Fruit fly (Drosophila melanogaster) whole organism, prepupa: ENCODE results near the gene CG13071.

Experiments
- Blimp-1 ChIP-seq: fragments of 200-800 bp; sonication (Bioruptor generic); optimal IDR thresholded peaks from 3 replicates; lab custom pipeline; 2017; ENCODE audit warnings: missing biosample characterization, missing genetic modification characterization, mild to moderate bottlenecking, moderate library complexity, missing genetic modification reagents
- CG10631 ChIP-seq: fragments of 200-800 bp; sonication (Bioruptor generic); optimal IDR thresholded peaks from 2 replicates; lab custom pipeline; 2016; ENCODE audit warnings: missing biosample characterization, missing genetic modification characterization
- CG10669 ChIP-seq: fragments of 200-800 bp; sonication (Bioruptor generic); optimal IDR thresholded peaks from 3 replicates; lab custom pipeline; 2018; ENCODE audit warnings: missing biosample characterization, mild to moderate bottlenecking, missing genetic modification characterization, moderate library complexity
- CG11294 ChIP-seq: fragments of 200-800 bp; sonication (Bioruptor generic); IDR thresholded peaks from 2 replicates; pipeline ENCODE4 v1.3.6; 2022; ENCODE audit warnings: missing biosample characterization, missing genetic modification characterization
- CG11762 ChIP-seq: fragments of 200-800 bp; sonication (Bioruptor generic); optimal IDR thresholded peaks from 3 replicates; lab custom pipeline; 2016; ENCODE audit warnings: missing biosample characterization, missing genetic modification characterization; ENCODE audit not compliant: insufficient read depth
- CG11902 ChIP-seq: fragments of 200-800 bp; sonication (Bioruptor generic); optimal IDR thresholded peaks from 3 replicates; lab custom pipeline; 2016; ENCODE audit warnings: missing biosample characterization, missing genetic modification characterization
- CG15336 ChIP-seq: fragments of 200-800 bp; sonication (Bioruptor generic); IDR thresholded peaks from 2 replicates; pipeline ENCODE4 v1.3.6; 2022; ENCODE audit warnings: missing biosample characterization, missing genetic modification characterization
- CG1621 ChIP-seq: fragments of 200-800 bp; sonication (Bioruptor generic); optimal IDR thresholded peaks from 3 replicates; lab custom pipeline; 2018; ENCODE audit warnings: missing biosample characterization, mild to moderate bottlenecking, missing genetic modification characterization
- CG16779 ChIP-seq: fragments of 200-800 bp; sonication (Bioruptor generic); optimal IDR thresholded peaks from 3 replicates; lab custom pipeline; 2017; ENCODE audit warnings: missing biosample characterization, mild to moderate bottlenecking, missing genetic modification characterization
- CG31627 ChIP-seq: fragments of 200-800 bp; sonication (Bioruptor generic); optimal IDR thresholded peaks from 3 replicates; lab custom pipeline; 2016; ENCODE audit warnings: missing biosample characterization, missing genetic modification characterization
- CG32006 ChIP-seq: fragments of 200-800 bp; sonication (Bioruptor generic); optimal IDR thresholded peaks from 3 replicates; lab custom pipeline; 2017; ENCODE audit warnings: missing biosample characterization, mild to moderate bottlenecking, missing genetic modification characterization
- CG34406 ChIP-seq: fragments of 200-800 bp; sonication (Bioruptor generic); optimal IDR thresholded peaks from 3 replicates; lab custom pipeline; 2016; ENCODE audit warnings: missing biosample characterization, missing genetic modification characterization
- CG4318 ChIP-seq: fragments of 200-800 bp; sonication (Bioruptor generic); optimal IDR thresholded peaks from 3 replicates; lab custom pipeline; 2017; ENCODE audit warnings: missing biosample characterization, mild to moderate bottlenecking, missing genetic modification characterization
- CG6163 ChIP-seq: fragments of 200-800 bp; sonication (Bioruptor generic); IDR thresholded peaks from 3 replicates; pipeline ENCODE4 v1.3.6; 2022; ENCODE audit warnings: missing biosample characterization, missing genetic modification characterization
- CG6276 ChIP-seq: fragments of 200-800 bp; sonication (Bioruptor generic); optimal IDR thresholded peaks from 2 replicates; lab custom pipeline; 2017; ENCODE audit warnings: missing biosample characterization, mild to moderate bottlenecking, missing genetic modification characterization
- CG6808 ChIP-seq: fragments of 200-800 bp; sonication (Bioruptor generic); optimal IDR thresholded peaks from 3 replicates; lab custom pipeline; 2017; ENCODE audit warnings: missing biosample characterization, missing genetic modification characterization, mild to moderate bottlenecking, moderate library complexity, missing genetic modification reagents
- CG7368 ChIP-seq: fragments of 200-800 bp; sonication (Bioruptor generic); optimal IDR thresholded peaks from 3 replicates; lab custom pipeline; 2016; ENCODE audit warnings: missing biosample characterization, missing genetic modification characterization
- CG8119 ChIP-seq: fragments of 200-800 bp; sonication (Bioruptor generic); IDR thresholded peaks from 3 replicates; pipeline ENCODE4 v1.3.6; 2022; ENCODE audit warnings: missing biosample characterization, missing genetic modification characterization
- CG8632 ChIP-seq: fragments of 200-800 bp; sonication (Bioruptor generic); optimal IDR thresholded peaks from 3 replicates; lab custom pipeline; 2016; ENCODE audit warnings: missing biosample characterization, missing genetic modification characterization
- CG9139 ChIP-seq: fragments of 200-800 bp; sonication (Bioruptor generic); optimal IDR thresholded peaks from 3 replicates; lab custom pipeline; 2017; ENCODE audit warnings: missing biosample characterization, mild to moderate bottlenecking, missing genetic modification characterization
- Eip78C ChIP-seq: fragments of 200-800 bp; sonication (Bioruptor generic); peaks from one replicate; lab custom pipeline; 2016; ENCODE audit warnings: missing biosample characterization, missing genetic modification characterization
- Eip93F ChIP-seq: fragments of 200-800 bp; sonication (Bioruptor generic); optimal IDR thresholded peaks from 2 replicates; lab custom pipeline; 2016; ENCODE audit warnings: missing biosample characterization, mild to moderate bottlenecking, missing genetic modification characterization
- Ets96B ChIP-seq: fragments of 200-800 bp; optimal IDR thresholded peaks from 2 replicates; lab custom pipeline; 2019; ENCODE audit warnings: missing biosample characterization, mild to moderate bottlenecking, missing genetic modification characterization, moderate library complexity
- Gug ChIP-seq: fragments of 200-800 bp; sonication (Bioruptor generic); IDR thresholded peaks from 2 replicates; pipeline ENCODE4 v1.3.6; 2022; ENCODE audit warnings: missing biosample characterization, missing genetic modification characterization
- Hr38 ChIP-seq: sonication (Bioruptor generic); optimal IDR thresholded peaks from 2 replicates; lab custom pipeline; 2016; ENCODE audit warnings: missing biosample characterization, missing genetic modification characterization
- Hr39 ChIP-seq: fragments of 200-800 bp; sonication (Bioruptor generic); optimal IDR thresholded peaks from 2 replicates; lab custom pipeline; 2016; ENCODE audit warnings: missing biosample characterization, missing genetic modification characterization
- Hr4 ChIP-seq: fragments of 200-800 bp; sonication (Bioruptor generic); optimal IDR thresholded peaks from 3 replicates; lab custom pipeline; 2016; ENCODE audit warnings: missing biosample characterization, missing genetic modification characterization
- OdsH ChIP-seq: fragments of 200-800 bp; sonication (Bioruptor generic); optimal IDR thresholded peaks from 3 replicates; lab custom pipeline; 2016; ENCODE audit warnings: missing biosample characterization, missing genetic modification characterization
- Smox ChIP-seq: fragments of 200-800 bp; sonication (Bioruptor generic); optimal IDR thresholded peaks from 3 replicates; lab custom pipeline; 2016; ENCODE audit warnings: missing biosample characterization, missing genetic modification characterization
- Sox102F ChIP-seq: fragments of 200-800 bp; sonication (Bioruptor generic); optimal IDR thresholded peaks from 2 replicates; lab custom pipeline; 2016; ENCODE audit warnings: missing biosample characterization, mild to moderate bottlenecking, missing genetic modification characterization
- Sox14 ChIP-seq: fragments of 200-800 bp; sonication (Bioruptor generic); optimal IDR thresholded peaks from 3 replicates; lab custom pipeline; 2016; ENCODE audit warnings: missing biosample characterization, missing genetic modification characterization
- achi ChIP-seq: fragments of 200-800 bp; sonication (Bioruptor generic); optimal IDR thresholded peaks from 3 replicates; lab custom pipeline; 2016; ENCODE audit warnings: missing biosample characterization, missing genetic modification characterization
- acj6 ChIP-seq: fragments of 200-800 bp; sonication (Bioruptor generic); optimal IDR thresholded peaks from 3 replicates; lab custom pipeline; 2016; ENCODE audit warnings: missing biosample characterization, missing genetic modification characterization
- cyc ChIP-seq: fragments of 200-800 bp; sonication (Bioruptor generic); optimal IDR thresholded peaks from 3 replicates; lab custom pipeline; 2016; ENCODE audit warnings: missing biosample characterization, missing genetic modification characterization
- dac ChIP-seq: fragments of 200-800 bp; sonication (Bioruptor generic); optimal IDR thresholded peaks from 2 replicates; lab custom pipeline; 2017; ENCODE audit warnings: missing biosample characterization, mild to moderate bottlenecking, missing genetic modification characterization
- dsx ChIP-seq: fragments of 200-800 bp; optimal IDR thresholded peaks from 3 replicates; lab custom pipeline; 2019; ENCODE audit warnings: missing biosample characterization, mild to moderate bottlenecking, missing genetic modification characterization, moderate library complexity; ENCODE audit not compliant: poor library complexity, severe bottlenecking
- eg ChIP-seq: fragments of 200-800 bp; sonication (Bioruptor generic); IDR thresholded peaks from 3 replicates; pipeline ENCODE4 v1.3.6; 2022; ENCODE audit warnings: missing biosample characterization, missing genetic modification characterization
- fd85E ChIP-seq: fragments of 200-800 bp; sonication (Bioruptor generic); optimal IDR thresholded peaks from 3 replicates; lab custom pipeline; 2016; ENCODE audit warnings: missing biosample characterization, missing genetic modification characterization
- fkh ChIP-seq: fragments of 200-800 bp; sonication (Bioruptor generic); optimal IDR thresholded peaks from 3 replicates; lab custom pipeline; 2017; ENCODE audit warnings: missing biosample characterization, mild to moderate bottlenecking, missing genetic modification characterization, moderate library complexity
- pdm3 ChIP-seq: fragments of 200-800 bp; sonication (Bioruptor generic); optimal IDR thresholded peaks from 3 replicates; lab custom pipeline; 2016; ENCODE audit warnings: missing biosample characterization, missing genetic modification characterization
- salr ChIP-seq, 2 experiments: fragments of 200-800 bp; sonication (Bioruptor generic); optimal IDR thresholded peaks; 3 replicates each; lab custom pipeline; 2016 to 2018; ENCODE audit warnings: missing biosample characterization in 2 of 2, missing genetic modification characterization in 2 of 2, mild to moderate bottlenecking in 1 of 2
- spab ChIP-seq: fragments of 200-800 bp; sonication (Bioruptor generic); optimal IDR thresholded peaks from 2 replicates; lab custom pipeline; 2017; ENCODE audit warnings: missing biosample characterization, mild to moderate bottlenecking, missing genetic modification characterization, missing genetic modification reagents
- ss ChIP-seq, 2 experiments: fragments of 200-800 bp; sonication (Bioruptor generic); optimal IDR thresholded peaks; 2 replicates in 1 of 2; 3 replicates in 1 of 2; lab custom pipeline; 2017 to 2018; ENCODE audit warnings: mild to moderate bottlenecking in 2 of 2, missing biosample characterization in 2 of 2, missing genetic modification characterization in 2 of 2, moderate library complexity in 1 of 2
- topi ChIP-seq: fragments of 200-800 bp; sonication (Bioruptor generic); optimal IDR thresholded peaks from 3 replicates; lab custom pipeline; 2016; ENCODE audit warnings: missing biosample characterization, missing genetic modification characterization

The CG13071 gene

dm6 chr3L:16286258-16286657 lies 23.7 kb downstream of the CG13071 start (continued):
- no peak for TF ChIP-seq CG11294
- peak; percentile 10 for TF ChIP-seq Smox (GFP tag; lab: Kevin White, UChicago)
- no peak for TF ChIP-seq Eip93F (GFP tag; lab: Kevin White, UChicago)
- peak; percentile 12 for TF ChIP-seq Sox102F
- TF ChIP-seq ss (GFP tag; optimal IDR thresholded peaks at IDR 0.05; lab: Kevin White, UChicago): peak; percentile 54 to 88
- TF ChIP-seq dac: no peak
- peak; percentile 9 for TF ChIP-seq CG32006
- TF ChIP-seq, all 60 proteins: peak for 43

dm6 chr3L:16288322-16288721 lies 25.8 kb downstream of the CG13071 start, which contains the start of gene CG13046:
Gene CG13046, minus strand, starts transcription at chr3L:16288422.
- TF ChIP-seq CG10669 (no peak), Ets96B (tag; lab: Kevin White, UChicago) (no peak), spab (GFP tag; lab: Kevin White, UChicago) (no peak), CG6808 (GFP tag; lab: Kevin White, UChicago) (no peak), dac (no peak), Smox (GFP tag; lab: Kevin White, UChicago) (no peak), Sox14 (GFP tag; lab: Kevin White, UChicago) (no peak), Blimp-1 (no peak), Hr39 (GFP tag; lab: Kevin White, UChicago) (no peak)

dm6 chr3L:16289067-16289466 lies 26.5 kb downstream of the CG13071 start:
- TF ChIP-seq CG6276 (no peak), Eip93F (GFP tag; lab: Kevin White, UChicago) (no peak), acj6 (GFP tag; lab: Kevin White, UChicago) (peak; percentile 30), eg (peak; percentile 14; the same call in 1 of the 3 replicates), CG8632 (GFP tag; lab: Kevin White, UChicago) (no peak), Hr38 (no peak), topi (GFP tag; lab: Kevin White, UChicago) (no peak), Eip78C (GFP tag; lab: Kevin White, UChicago) (peak; percentile 73), Gug (GFP tag; lab: Robert Waterston, UW) (no peak), CG10631 (GFP tag; lab: Kevin White, UChicago) (peak; percentile 33), pdm3 (peak; percentile 10), achi (GFP tag; lab: Kevin White, UChicago) (peak; percentile 23), Blimp-1 (no peak), CG31627 (no peak), CG10669 (peak; percentile 4), Ets96B (tag; lab: Kevin White, UChicago) (peak; percentile 14), CG6163 (GFP tag; lab: Robert Waterston, UW) (0 out of 3 replicates have a peak, but pooled peaks have one; percentile 45), Sox102F (no peak), CG15336 (GFP tag; lab: Robert Waterston, UW) (peak; percentile 8; the same call in 1 of the 2 replicates), CG11762 (peak; percentile 15), CG7368 (GFP tag; lab: Kevin White, UChicago) (no peak), CG8119 (GFP tag; lab: Robert Waterston, UW) (peak; percentile 46; the same call in 1 of the 3 replicates), CG4318 (GFP tag; lab: Kevin White, UChicago) (no peak), dsx (GFP tag; lab: Kevin White, UChicago) (no peak), cyc (no peak), OdsH (GFP tag; lab: Kevin White, UChicago) (peak; percentile 26), spab (GFP tag; lab: Kevin White, UChicago) (peak; percentile 12), CG9139 (GFP tag; lab: Kevin White, UChicago) (no peak), CG34406 (GFP tag; lab: Kevin White, UChicago) (peak; percentile 5), fd85E (GFP tag; lab: Kevin White, UChicago) (no peak), Hr4 (GFP tag; lab: Kevin White, UChicago) (peak; percentile 18), CG32006 (peak; percentile 25), fkh (GFP tag; lab: Kevin White, UChicago) (no peak), Smox (GFP tag; lab: Kevin White, UChicago) (no peak), CG16779 (tag; lab: Kevin White, UChicago) (no peak), CG1621 (tag; lab: Kevin White, UChicago) (peak; percentile 12), dac (no peak), salr (GFP tag; optimal IDR thresholded peaks at IDR 0.05; lab: Kevin White, UChicago) (no peak), CG11902 (no peak)
